Fruit fly (Drosophila melanogaster) whole organism, embryonic: Measurements from ENCODE around the gene Takl2.

Experiments used
- CG18619 ChIP-seq: fragments of 200-800 bp; sonication (Bioruptor generic); optimal IDR thresholded peaks from 3 replicates; lab custom pipeline; 2017; ENCODE audit warnings: missing biosample characterization, mild to moderate bottlenecking, missing genetic modification characterization
- CG34376 ChIP-seq: fragments of 200-800 bp; sonication (Bioruptor generic); optimal IDR thresholded peaks from 2 replicates; lab custom pipeline; 2018; ENCODE audit warnings: missing biosample characterization, mild to moderate bottlenecking, missing genetic modification characterization
- Dref ChIP-seq: fragments of 200-800 bp; sonication (Bioruptor generic); IDR thresholded peaks from 2 replicates; pipeline ENCODE4 v1.3.6; 2022; ENCODE audit warnings: missing biosample characterization, missing genetic modification characterization
- TFAM ChIP-seq: fragments of 200-800 bp; sonication (Bioruptor generic); optimal IDR thresholded peaks from 2 replicates; lab custom pipeline; 2017; ENCODE audit warnings: missing biosample characterization, missing genetic modification characterization, inconsistent platforms
- ap ChIP-seq: fragments of 200-800 bp; sonication (Bioruptor generic); IDR thresholded peaks from 2 replicates; pipeline ENCODE4 v1.3.6; 2022; ENCODE audit warnings: missing biosample characterization, missing genetic modification characterization
- gsb-n ChIP-seq: fragments of 200-800 bp; sonication (Bioruptor generic); optimal IDR thresholded peaks from 3 replicates; lab custom pipeline; 2018; ENCODE audit warnings: missing biosample characterization, mild to moderate bottlenecking, missing genetic modification characterization
- odd ChIP-seq: fragments of 200-800 bp; sonication (Bioruptor generic); optimal IDR thresholded peaks from 2 replicates; lab custom pipeline; 2017; ENCODE audit warnings: missing biosample characterization, mild to moderate bottlenecking, missing genetic modification characterization

- no peak for TF ChIP-seq Dref (GFP tag; lab: Robert Waterston, UW)
- no peak for TF ChIP-seq odd (GFP tag; lab: Kevin White, UChicago)
- TF ChIP-seq gsb-n = no peak
- TF ChIP-seq CG34376 (GFP tag; lab: Kevin White, UChicago) = peak; percentile 52
- TF ChIP-seq TFAM (GFP tag; lab: Kevin White, UChicago) = no peak
- TF ChIP-seq CG18619 (GFP tag; lab: Kevin White, UChicago) = no peak
- no peak for TF ChIP-seq ap (GFP tag; lab: Robert Waterston, UW)
These were observed 27.3 kb upstream of the Takl2 start, which contains the start of gene Nepl13 for dm6 chr3R:22760988-22761387.
